Fruit fly (Drosophila melanogaster) whole organism, larva: ENCODE data around the gene CG31279.

ENCODE experiments used
- noc ChIP-seq: fragments of 200-800 bp; sonication (Bioruptor generic); optimal IDR thresholded peaks from 3 replicates; lab custom pipeline; 2019; ENCODE audit warnings: missing biosample characterization, mild to moderate bottlenecking, missing genetic modification characterization, moderate library complexity

CG31279 gene

dm6 chr3R:16469501-16470263 lies 39.2 kb downstream of the CG31279 start, which contains the start of the genes CG42232 and CSN5:
Gene CG42232, minus strand, starts transcription at chr3R:16469663.
Gene CSN5, plus strand, starts transcription at chr3R:16470099.
- TF ChIP-seq noc = no peak

- TF ChIP-seq noc = no peak
These were observed 41.8 kb downstream of the CG31279 start, which contains the start of gene Gyc89Da for dm6 chr3R:16472301-16472700. Gene Gyc89Da, plus strand, starts transcription at chr3R:16472601.

- TF ChIP-seq noc = no peak
These were observed 46.0 kb downstream of the CG31279 start for dm6 chr3R:16476472-16476871.

- TF ChIP-seq noc = no peak
These were observed 46.6 kb downstream of the CG31279 start, which contains the start of gene Gyc89Db for dm6 chr3R:16477033-16477432. Gene Gyc89Db, plus strand, starts transcription at chr3R:16477110.

dm6 chr3R:16480995-16481394 lies 50.5 kb downstream of the CG31279 start, which contains the start of gene Dhfr:
Gene Dhfr, plus strand, starts transcription at chr3R:16481167.
- no peak for TF ChIP-seq noc

- TF ChIP-seq noc = no peak
These were observed 51.8 kb downstream of the CG31279 start, which contains the start of gene Sdhaf3 for dm6 chr3R:16482276-16482675. Gene Sdhaf3, minus strand, starts transcription at chr3R:16482452.
